Fruit fly (Drosophila melanogaster): Measurements from ENCODE around the gene mEFTs.
A peak's percentile ranks its signal among the peaks of the same experiment; 100 is the strongest.

Gene mEFTs

DNA sequence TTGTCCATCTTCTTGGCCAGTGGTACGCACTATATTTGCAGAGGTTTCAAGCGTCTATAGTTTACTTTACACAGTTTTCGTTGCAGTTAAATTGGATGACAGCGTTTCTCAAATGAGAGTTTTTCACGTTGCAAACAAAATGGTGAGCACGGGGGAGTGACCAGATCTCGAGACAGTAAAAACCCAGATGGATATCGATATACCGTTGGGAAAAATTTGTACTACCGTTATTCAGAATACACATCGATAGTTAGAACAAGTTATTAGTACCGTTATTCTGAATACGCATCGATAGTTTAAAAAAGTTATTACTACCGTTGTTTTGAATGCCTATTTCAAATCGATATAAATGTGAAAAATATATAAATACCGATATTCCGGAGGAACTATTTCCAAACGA, 23.2 kb downstream of the mEFTs start, which contains the start of gene cass:
cass (minus strand) TSS at position 179 of the 400 bp plus-strand sequence.
- TF ChIP-seq noc (tag; optimal IDR thresholded peaks at IDR 0.05), result no peak

DNA sequence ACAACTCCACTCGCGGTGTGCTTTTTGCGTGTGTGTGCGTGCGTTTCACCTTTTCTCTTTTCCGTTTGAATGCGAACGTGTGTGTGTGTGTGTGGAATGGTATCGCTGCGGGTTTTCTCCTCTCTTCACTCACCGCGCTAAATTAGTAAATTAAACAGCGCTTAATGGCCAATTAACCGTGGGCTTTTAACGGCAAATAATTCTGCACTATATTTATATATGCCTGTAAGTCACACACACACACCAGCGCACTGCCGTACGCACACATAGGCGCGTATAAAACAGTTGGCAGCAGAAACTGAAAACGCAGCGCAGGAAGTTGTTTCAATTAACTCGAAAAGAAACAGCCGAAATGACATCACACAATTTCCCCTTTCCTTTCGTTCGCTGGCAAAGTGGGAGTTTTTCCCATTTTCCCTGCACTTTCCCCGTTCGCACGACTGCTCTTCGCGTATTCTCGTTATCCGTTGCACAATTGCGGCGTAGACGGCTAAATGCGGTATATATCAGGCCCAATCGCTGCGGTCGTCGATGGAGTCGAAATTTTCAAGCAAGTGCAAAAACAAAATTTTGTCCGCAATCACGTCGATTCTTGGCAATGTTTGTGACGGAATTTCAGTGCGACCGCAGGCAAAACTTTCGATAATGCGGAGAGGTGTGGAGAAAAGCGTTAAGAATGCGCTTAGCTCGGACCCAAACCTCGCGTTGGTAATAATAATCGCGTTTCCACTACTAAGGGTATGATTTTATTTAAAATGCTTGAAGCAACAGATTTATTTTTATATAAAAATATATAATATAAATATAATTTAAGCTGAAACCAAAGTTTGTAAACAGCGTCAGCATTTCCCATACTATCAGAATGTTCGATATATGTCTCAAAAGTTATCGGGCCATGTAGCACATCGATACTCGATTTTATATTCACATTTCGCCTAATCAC, 28.1 kb downstream of the mEFTs start, which contains the start of gene BicD:
BicD (minus strand) TSS at position 634 of the 943 bp plus-strand sequence.
- no peak for TF ChIP-seq noc (tag; optimal IDR thresholded peaks at IDR 0.05)

DNA sequence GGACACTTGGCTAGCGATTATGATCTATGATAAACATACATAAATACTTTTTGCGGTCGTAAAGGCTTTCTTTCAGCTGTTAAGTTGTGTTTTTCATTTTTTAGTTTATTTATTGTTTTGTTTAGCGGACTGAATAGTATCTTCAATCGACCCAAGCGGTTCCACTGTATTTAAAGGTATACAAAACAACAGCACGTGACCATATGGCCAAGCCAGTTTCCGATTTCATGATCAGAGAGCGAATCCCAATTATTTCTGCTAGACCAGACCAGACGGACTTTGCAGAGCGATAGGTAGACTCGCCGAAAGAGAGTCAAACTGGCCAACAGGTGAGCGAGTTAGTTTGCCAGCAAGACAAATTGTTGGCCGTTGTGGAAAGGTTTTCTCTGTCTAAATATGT, 29.4 kb downstream of the mEFTs start, which contains the start of gene Sgt:
Sgt (plus strand) TSS at position 80 of the 400 bp plus-strand sequence.
- TF ChIP-seq noc (tag; optimal IDR thresholded peaks at IDR 0.05), result no peak

DNA sequence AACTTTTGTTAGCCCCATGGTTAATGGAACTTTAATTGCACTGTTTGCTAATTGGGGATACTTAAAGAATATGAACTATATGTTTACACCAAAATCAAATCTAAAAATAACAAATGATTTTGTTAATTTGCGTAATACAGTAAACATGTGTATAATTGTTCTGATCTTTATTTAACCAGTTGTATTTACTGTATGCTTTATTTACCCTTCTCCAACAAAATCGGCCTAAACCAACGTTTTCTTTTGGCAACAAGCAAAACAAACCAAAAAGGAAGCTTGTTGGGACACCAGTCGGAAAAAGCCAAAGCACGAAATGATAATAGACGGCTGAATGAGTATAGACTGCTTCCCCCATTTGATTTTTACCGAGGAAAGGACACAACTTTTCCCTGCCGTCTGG, 30.3 kb downstream of the mEFTs start:
- peak; percentile 79 for TF ChIP-seq noc (tag; optimal IDR thresholded peaks at IDR 0.05)

DNA sequence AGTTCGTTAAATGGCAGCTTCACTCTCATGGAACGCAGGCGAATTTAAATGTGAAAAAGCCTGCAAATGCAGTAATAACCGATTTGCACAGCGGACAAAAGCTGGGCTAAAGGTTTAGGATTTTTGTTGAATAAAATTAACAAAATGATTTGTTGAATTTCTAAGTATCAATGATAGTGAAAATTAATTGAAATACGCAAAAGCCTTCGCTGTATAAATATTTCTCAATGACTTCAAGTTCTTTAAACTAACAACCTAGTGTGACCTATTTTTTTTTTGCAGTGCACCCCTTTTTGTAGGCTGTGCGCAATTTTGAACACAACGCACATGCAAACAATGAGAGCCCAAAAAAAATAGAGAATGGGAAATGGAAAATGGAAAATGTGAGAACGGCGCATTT, 34.0 kb downstream of the mEFTs start:
- TF ChIP-seq noc (tag; optimal IDR thresholded peaks at IDR 0.05), result no peak

DNA sequence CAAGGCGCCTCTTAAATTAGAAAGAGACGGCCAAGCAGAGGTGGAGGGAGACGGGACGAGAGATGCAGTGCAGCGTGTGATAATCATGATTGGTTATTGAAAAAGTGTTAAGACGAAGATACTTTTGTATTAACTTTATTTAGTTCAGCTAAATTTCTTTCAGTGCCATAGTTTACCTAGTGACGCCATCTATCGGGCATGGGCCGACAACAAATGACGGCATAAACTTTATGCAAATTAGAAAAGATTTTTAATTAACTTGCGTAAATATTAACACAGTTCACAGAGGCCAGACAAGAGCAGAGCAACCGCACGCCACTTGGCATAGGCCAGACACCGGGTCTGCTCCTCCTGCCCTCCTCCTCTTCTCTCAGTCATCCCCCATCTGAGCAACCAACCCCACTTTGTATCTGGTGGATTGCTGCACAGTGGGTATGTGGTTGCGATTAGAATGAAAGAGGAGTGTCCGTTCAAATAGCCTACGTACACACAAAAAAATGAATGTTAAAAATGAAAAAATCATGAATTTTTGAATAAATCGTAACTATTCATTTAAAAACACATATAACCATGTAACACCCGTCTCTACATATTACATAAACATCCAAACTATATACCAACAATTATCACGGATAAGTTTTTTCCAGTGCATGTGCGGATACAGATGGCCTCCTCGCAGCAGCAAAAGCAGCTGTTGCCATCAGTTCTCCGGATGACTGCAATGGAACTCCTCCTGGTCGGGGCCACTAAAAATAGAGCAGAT, 34.8 kb downstream of the mEFTs start:
- TF ChIP-seq noc (tag; optimal IDR thresholded peaks at IDR 0.05), result no peak

DNA sequence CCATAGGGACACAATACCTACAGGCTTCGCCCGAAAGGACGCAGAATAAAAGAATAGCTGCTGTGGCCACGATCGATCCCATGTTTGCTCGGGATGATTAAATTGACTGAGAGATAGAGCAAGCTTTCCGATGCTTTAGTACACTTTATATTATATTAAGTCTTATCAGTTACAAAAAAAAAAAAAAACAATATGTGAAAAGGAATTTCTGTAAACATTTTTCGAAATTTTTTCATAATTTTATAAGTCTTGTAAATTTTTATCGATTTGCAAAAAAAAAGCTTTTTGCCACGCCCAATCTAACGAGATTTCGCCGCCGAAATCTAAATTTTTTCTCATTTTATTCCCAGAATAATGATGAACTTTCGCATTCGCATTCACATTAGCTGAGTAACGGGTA, 43.0 kb downstream of the mEFTs start, which contains the start of gene CG18563:
CG18563 (minus strand) TSS at position 101 of the 400 bp plus-strand sequence.
- no peak for TF ChIP-seq noc (tag; optimal IDR thresholded peaks at IDR 0.05)

DNA sequence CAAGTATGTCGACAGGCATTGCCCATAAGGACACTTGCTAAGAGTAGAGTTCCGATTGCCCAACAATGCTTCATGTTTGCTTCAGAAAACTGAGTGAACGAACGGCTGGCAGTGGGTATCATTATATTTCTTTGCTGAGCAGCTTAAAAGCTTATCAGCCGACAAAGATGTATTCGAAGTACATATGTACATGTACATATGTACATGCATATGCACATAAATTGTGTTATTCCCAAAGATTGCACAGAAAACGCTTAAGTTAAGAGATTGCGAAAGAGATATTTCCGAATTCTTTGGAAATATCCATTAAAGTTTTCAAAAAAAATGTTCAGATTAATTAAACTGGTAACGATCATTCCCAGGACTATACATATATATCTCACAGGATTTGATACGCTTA, 45.1 kb downstream of the mEFTs start, which contains the start of gene SPH93:
SPH93 (minus strand) TSS at position 101 of the 400 bp plus-strand sequence.
- no peak for TF ChIP-seq noc (tag; optimal IDR thresholded peaks at IDR 0.05)

DNA sequence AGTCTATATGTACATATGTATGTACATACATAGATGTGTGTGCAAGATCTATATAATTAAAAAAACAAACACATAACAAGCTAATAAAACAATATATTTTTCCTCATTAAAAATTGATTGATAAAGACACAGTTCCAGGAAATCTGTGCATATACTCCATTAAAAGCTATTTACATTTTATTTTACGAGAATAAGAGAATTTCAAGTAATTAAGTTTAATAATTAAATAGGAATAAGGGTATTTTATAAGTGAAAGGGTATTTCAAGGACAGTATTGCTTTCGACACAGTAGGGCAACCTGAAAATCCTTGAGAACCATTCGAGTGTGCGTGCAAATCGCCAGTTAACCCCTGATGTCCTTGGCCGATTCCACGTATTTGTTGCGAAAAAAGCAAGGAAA, 48.3 kb downstream of the mEFTs start, which contains the start of gene CG5050:
CG5050 (plus strand) TSS at position 301 of the 400 bp plus-strand sequence.
- TF ChIP-seq noc (tag; optimal IDR thresholded peaks at IDR 0.05), result no peak

DNA sequence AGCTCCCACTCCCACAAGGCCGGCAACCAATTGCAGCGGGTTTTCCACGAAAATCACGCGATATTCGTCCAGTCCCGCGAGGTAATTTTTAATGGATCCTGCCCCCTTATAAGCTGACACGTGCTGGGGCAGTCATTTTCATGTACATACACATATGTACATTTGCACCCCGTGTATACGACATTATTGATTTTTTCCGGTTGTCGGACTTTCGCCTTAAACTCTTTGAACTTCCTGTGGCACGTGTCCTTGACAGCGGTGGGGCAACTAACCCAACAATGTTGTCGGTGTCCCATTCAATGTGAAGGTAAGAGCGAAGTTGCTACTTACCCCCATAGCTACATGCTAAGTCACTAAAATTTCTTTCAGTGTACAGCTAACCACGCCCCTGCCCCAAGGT, 48.8 kb downstream of the mEFTs start:
- no peak for TF ChIP-seq noc (tag; optimal IDR thresholded peaks at IDR 0.05)

DNA sequence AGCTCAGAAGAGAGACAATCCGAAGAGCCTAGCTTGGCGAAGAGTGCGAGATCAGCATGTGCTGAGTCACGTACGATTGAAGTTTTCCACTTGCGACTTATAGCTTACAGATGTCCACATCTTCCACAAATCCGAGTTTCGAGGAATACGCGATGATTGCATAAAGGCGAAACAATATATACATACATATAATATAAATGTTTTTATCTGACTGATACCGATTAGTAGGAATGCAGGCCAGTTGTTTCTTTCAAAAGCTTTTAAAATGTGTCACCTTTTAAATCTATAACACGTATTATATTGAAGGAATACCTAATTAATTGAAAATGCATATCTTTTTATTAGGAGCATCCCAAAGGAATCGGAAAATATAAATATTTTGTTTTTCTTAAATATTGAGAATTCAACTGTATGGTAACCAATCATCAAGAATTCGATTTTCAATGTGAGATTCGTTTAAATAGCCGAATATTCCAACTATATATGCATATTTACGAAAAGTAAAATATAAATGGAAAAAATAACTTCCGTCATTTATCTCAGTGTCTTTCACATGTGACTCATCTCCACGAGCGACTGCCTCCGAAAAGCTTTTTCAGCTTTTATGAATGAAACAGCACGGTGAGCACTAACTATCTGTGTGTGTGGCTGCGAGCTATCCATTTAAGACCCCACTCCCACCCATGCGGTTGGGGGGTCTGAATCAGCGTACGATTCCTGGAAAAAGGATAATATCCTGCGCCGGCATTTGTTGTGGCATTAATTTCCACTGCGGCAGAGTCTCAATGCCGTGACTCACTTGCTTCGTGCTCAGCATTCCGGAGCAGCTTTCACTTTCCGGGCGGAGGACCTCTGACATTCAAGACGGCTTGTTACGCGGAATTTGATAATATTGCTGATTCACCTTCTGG, 50.1 kb downstream of the mEFTs start:
- TF ChIP-seq noc (tag; optimal IDR thresholded peaks at IDR 0.05), result peak; percentile 84

DNA sequence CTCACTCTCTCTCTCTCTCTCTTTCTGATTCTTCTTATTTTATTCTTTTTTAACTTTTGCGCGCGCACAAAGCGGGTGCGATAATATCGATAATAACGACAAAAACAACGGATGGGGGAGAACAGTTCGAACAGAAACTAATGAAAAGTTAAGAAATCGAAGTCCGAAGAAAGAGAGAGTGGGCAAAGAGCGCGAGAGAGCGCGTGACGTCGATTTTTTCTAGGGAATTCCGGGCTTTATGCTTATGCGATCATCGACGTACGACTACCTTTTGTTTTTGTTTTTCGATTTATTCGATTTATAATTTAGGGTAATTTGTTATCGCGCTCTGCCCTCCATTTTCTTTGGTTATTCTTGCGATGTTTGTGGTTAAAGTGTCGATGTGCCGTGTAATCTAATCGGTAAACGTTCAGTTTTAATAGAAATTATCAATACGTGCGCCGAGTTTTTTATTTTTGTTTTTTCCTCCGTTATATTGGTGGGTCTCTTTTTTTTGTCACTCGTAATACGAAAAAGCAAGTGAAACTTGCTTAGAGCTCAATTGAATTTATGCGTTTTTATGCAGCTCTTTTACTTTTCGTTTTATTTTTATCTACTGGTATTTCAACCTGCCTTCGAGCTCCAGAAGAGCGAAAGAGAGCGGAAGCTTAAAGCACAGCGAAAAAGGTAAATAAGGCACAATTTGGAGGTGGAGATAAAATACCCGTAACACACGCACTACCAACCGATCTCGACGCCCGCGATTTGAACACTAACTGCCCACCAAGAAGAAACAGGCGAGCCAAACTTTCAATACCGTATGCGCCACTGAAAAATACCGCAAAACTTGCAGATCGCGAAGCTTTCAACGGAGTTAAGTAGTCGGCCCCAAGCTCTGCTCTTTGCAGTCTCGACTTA, 51.0 kb downstream of the mEFTs start, which contains the start of gene dl:
dl (minus strand) TSS at position 757 of the 897 bp plus-strand sequence.
- TF ChIP-seq noc (tag; optimal IDR thresholded peaks at IDR 0.05), result peak; percentile 16
